Worm (Caenorhabditis elegans) whole organism, late embryonic: ENCODE measurements around the gene AH10.2.
A peak's percentile ranks its signal among the peaks of the same experiment; 100 is the strongest.

Experiments
- C08G9.2 ChIP-seq: sonication (generic microtip); optimal IDR thresholded peaks from 2 replicates; lab custom pipeline; 2016; ENCODE audit warnings: mild to moderate bottlenecking, missing genetic modification characterization, moderate library complexity, missing compliant biosample characterization
- C38D4.7 ChIP-seq: fragments of 200-800 bp; sonication (Bioruptor generic); optimal IDR thresholded peaks from 2 replicates; lab custom pipeline; 2018; ENCODE audit warnings: mild to moderate bottlenecking, missing genetic modification characterization, moderate library complexity, missing compliant biosample characterization
- F13H6.1 ChIP-seq: sonication (generic microtip); optimal IDR thresholded peaks from 2 replicates; lab custom pipeline; 2016; ENCODE audit warnings: missing genetic modification characterization, missing compliant biosample characterization
- K09A11.1 ChIP-seq: sonication (generic microtip); optimal IDR thresholded peaks from 2 replicates; lab custom pipeline; 2017; ENCODE audit warnings: antibody characterized with exemption, mild to moderate bottlenecking, missing genetic modification characterization, missing compliant biosample characterization; ENCODE audit not compliant: insufficient read depth
- Y22D7AL.16 ChIP-seq: sonication (generic microtip); optimal IDR thresholded peaks from 2 replicates; lab custom pipeline; 2016; ENCODE audit warnings: missing genetic modification characterization, missing compliant biosample characterization
- ahr-1 ChIP-seq: sonication (generic microtip); optimal IDR thresholded peaks from 2 replicates; lab custom pipeline; 2016; ENCODE audit warnings: missing genetic modification characterization, missing compliant biosample characterization
- ama-1 ChIP-seq: fragments of 150-350 bp; optimal IDR thresholded peaks from 2 replicates; lab custom pipeline; 2014
- ceh-18 ChIP-seq: sonication (generic microtip); optimal IDR thresholded peaks from 2 replicates; lab custom pipeline; 2016; ENCODE audit warnings: missing genetic modification characterization, missing compliant biosample characterization
- ceh-19 ChIP-seq: fragments of 200-800 bp; sonication (Bioruptor generic); optimal IDR thresholded peaks from 2 replicates; lab custom pipeline; 2018; ENCODE audit warnings: mild to moderate bottlenecking, missing genetic modification characterization, missing compliant biosample characterization
- ceh-2 ChIP-seq: sonication (generic microtip); optimal IDR thresholded peaks from 2 replicates; lab custom pipeline; 2016; ENCODE audit warnings: missing genotype, missing genetic modification characterization, missing compliant biosample characterization
- ceh-22 ChIP-seq: sonication (generic microtip); optimal IDR thresholded peaks from 2 replicates; lab custom pipeline; 2017; ENCODE audit warnings: missing biosample characterization, missing genetic modification characterization
- ceh-24 ChIP-seq: sonication (generic microtip); optimal IDR thresholded peaks from 2 replicates; lab custom pipeline; 2016; ENCODE audit warnings: mild to moderate bottlenecking, missing genetic modification characterization, missing compliant biosample characterization
- ceh-30 ChIP-seq: fragments of 150-350 bp; optimal IDR thresholded peaks from 2 replicates; lab custom pipeline; 2014; ENCODE audit warnings: missing biosample characterization, missing genetic modification characterization
- ceh-31 ChIP-seq: sonication (generic microtip); optimal IDR thresholded peaks from 2 replicates; lab custom pipeline; 2016; ENCODE audit warnings: missing genetic modification characterization, missing compliant biosample characterization
- ceh-6 ChIP-seq: fragments of 200-800 bp; sonication (Bioruptor generic); optimal IDR thresholded peaks from 2 replicates; lab custom pipeline; 2018; ENCODE audit warnings: mild to moderate bottlenecking, missing genetic modification characterization, missing compliant biosample characterization
- ceh-9 ChIP-seq: sonication (generic microtip); optimal IDR thresholded peaks from 2 replicates; lab custom pipeline; 2016; ENCODE audit warnings: mild to moderate bottlenecking, missing genetic modification characterization, inconsistent platforms, missing compliant biosample characterization
- che-1 ChIP-seq: sonication (generic microtip); optimal IDR thresholded peaks from 2 replicates; lab custom pipeline; 2016; ENCODE audit warnings: mild to moderate bottlenecking, missing genetic modification characterization, missing compliant biosample characterization
- elt-2 ChIP-seq: sonication (generic microtip); optimal IDR thresholded peaks from 2 replicates; lab custom pipeline; 2016; ENCODE audit warnings: missing genetic modification reagents, missing genetic modification characterization, missing compliant biosample characterization
- ets-4 ChIP-seq: sonication (generic microtip); optimal IDR thresholded peaks from 2 replicates; lab custom pipeline; 2016; ENCODE audit warnings: missing genetic modification characterization, missing compliant biosample characterization
- eyg-1 ChIP-seq: sonication (generic microtip); optimal IDR thresholded peaks from 2 replicates; lab custom pipeline; 2016; ENCODE audit warnings: missing genotype, missing genetic modification characterization, missing compliant biosample characterization
- fkh-10 ChIP-seq: fragments of 150-350 bp; optimal IDR thresholded peaks from 2 replicates; lab custom pipeline; 2014; ENCODE audit warnings: missing biosample characterization, missing genetic modification reagents, missing genetic modification characterization
- fkh-6 ChIP-seq: sonication (generic microtip); optimal IDR thresholded peaks from 2 replicates; lab custom pipeline; 2016; ENCODE audit warnings: missing genetic modification characterization, missing compliant biosample characterization
- gmeb-2 ChIP-seq: sonication (generic microtip); optimal IDR thresholded peaks from 2 replicates; lab custom pipeline; 2016; ENCODE audit warnings: missing genetic modification characterization, inconsistent platforms, missing compliant biosample characterization
- hlh-13 ChIP-seq: fragments of 200-800 bp; sonication (Bioruptor generic); optimal IDR thresholded peaks from 2 replicates; lab custom pipeline; 2018; ENCODE audit warnings: mild to moderate bottlenecking, missing genetic modification characterization, missing compliant biosample characterization
- hlh-15 ChIP-seq: sonication (generic microtip); optimal IDR thresholded peaks from 2 replicates; lab custom pipeline; 2016; ENCODE audit warnings: missing genetic modification characterization, missing compliant biosample characterization
- hlh-6 ChIP-seq: sonication (generic microtip); optimal IDR thresholded peaks from 2 replicates; lab custom pipeline; 2016; ENCODE audit warnings: missing genotype, missing genetic modification characterization, missing compliant biosample characterization
- madf-2 ChIP-seq: sonication (generic microtip); optimal IDR thresholded peaks from 2 replicates; lab custom pipeline; 2017; ENCODE audit warnings: missing genetic modification characterization, missing compliant biosample characterization
- nhr-11 ChIP-seq: fragments of 150-350 bp; optimal IDR thresholded peaks from 2 replicates; lab custom pipeline; 2014; ENCODE audit warnings: missing biosample characterization, missing genetic modification characterization
- npax-4 ChIP-seq: sonication (generic microtip); optimal IDR thresholded peaks from 2 replicates; lab custom pipeline; 2016; ENCODE audit warnings: missing genetic modification characterization, missing compliant biosample characterization
- pag-3 ChIP-seq: sonication (generic microtip); optimal IDR thresholded peaks from 2 replicates; lab custom pipeline; 2016; ENCODE audit warnings: missing compliant biosample characterization, missing genetic modification characterization, borderline replicate concordance
- pax-1 ChIP-seq: fragments of 150-350 bp; optimal IDR thresholded peaks from 2 replicates; lab custom pipeline; 2014; ENCODE audit warnings: missing biosample characterization, missing genetic modification characterization
- pha-2 ChIP-seq: sonication (generic microtip); optimal IDR thresholded peaks from 2 replicates; lab custom pipeline; 2017; ENCODE audit warnings: mild to moderate bottlenecking, missing genetic modification characterization, missing compliant biosample characterization
- pha-4 ChIP-seq: fragments of 150-350 bp; optimal IDR thresholded peaks from 2 replicates; lab custom pipeline; 2018; ENCODE audit warnings: missing biosample characterization, missing genetic modification reagents, missing genetic modification characterization
- pros-1 ChIP-seq: fragments of 150-350 bp; optimal IDR thresholded peaks from 2 replicates; lab custom pipeline; 2014; ENCODE audit warnings: missing biosample characterization, missing genetic modification reagents, missing genetic modification characterization
- sdc-2 ChIP-seq: sonication (generic microtip); optimal IDR thresholded peaks from 2 replicates; lab custom pipeline; 2016; ENCODE audit warnings: missing genotype, missing genetic modification characterization, missing compliant biosample characterization
- sox-2 ChIP-seq: fragments of 200-800 bp; sonication (Bioruptor generic); IDR thresholded peaks from 2 replicates; pipeline ENCODE4 v1.3.6; 2022; ENCODE audit warnings: missing genetic modification reagents, missing genetic modification characterization, missing compliant biosample characterization
- sox-4 ChIP-seq: sonication (generic microtip); optimal IDR thresholded peaks from 2 replicates; lab custom pipeline; 2017; ENCODE audit warnings: mild to moderate bottlenecking, missing genetic modification characterization, inconsistent platforms, missing compliant biosample characterization
- tbx-2 ChIP-seq: sonication (generic microtip); optimal IDR thresholded peaks from 2 replicates; lab custom pipeline; 2016; ENCODE audit warnings: missing genetic modification characterization, missing compliant biosample characterization
- ttx-3 ChIP-seq: sonication (generic microtip); optimal IDR thresholded peaks from 2 replicates; lab custom pipeline; 2016; ENCODE audit warnings: missing genetic modification reagents, missing genetic modification characterization, missing compliant biosample characterization
- unc-3 ChIP-seq, 2 experiments: fragments of 200-800 bp in 1 of 2; sonication (Bioruptor generic) in 1 of 2; sonication (generic microtip) in 1 of 2; conservative IDR thresholded peaks in 1 of 2; optimal IDR thresholded peaks in 1 of 2; 2 replicates each; pipeline versions ENCODE4 v1.3.6 to Lab custom; 2016 to 2022; ENCODE audit warnings: missing compliant biosample characterization in 2 of 2, missing genetic modification characterization in 2 of 2, missing genetic modification reagents in 1 of 2
- unc-55 ChIP-seq: sonication (generic microtip); optimal IDR thresholded peaks from 2 replicates; lab custom pipeline; 2017; ENCODE audit warnings: missing biosample characterization, missing genetic modification reagents, missing genetic modification characterization
- unc-86 ChIP-seq: sonication (generic microtip); optimal IDR thresholded peaks from 2 replicates; lab custom pipeline; 2016; ENCODE audit warnings: missing genetic modification characterization, missing compliant biosample characterization
- zip-5 ChIP-seq: sonication (generic microtip); optimal IDR thresholded peaks from 2 replicates; lab custom pipeline; 2016; ENCODE audit warnings: missing genetic modification characterization, missing compliant biosample characterization
- ztf-16 ChIP-seq: sonication (generic microtip); optimal IDR thresholded peaks from 2 replicates; lab custom pipeline; 2017; ENCODE audit warnings: missing genetic modification characterization, missing compliant biosample characterization

Gene AH10.2

DNA sequence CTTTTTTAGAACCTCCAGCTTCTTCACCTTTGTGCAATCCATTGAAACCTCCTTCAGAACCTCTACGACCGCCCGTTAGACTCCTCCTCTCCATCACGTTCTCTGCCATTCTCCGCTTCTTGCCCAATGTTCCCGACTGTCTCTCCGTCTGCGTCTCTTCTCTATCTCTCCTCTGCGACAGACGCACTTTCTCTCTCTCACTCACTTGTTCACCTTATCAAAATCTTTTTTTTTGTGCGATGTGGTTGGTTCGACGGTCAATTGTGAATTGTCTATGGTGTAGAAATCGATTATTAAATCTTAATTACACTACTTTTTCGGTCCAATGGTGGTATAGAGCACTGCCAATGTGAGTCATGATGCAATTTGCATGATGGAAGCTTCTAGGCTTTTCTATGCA is 36.9 kb downstream of the AH10.2 start, which contains the start of gene atfs-1 (continued):
- TF ChIP-seq hlh-13 (GFP tag; lab: Kevin White, UChicago): no peak
- TF ChIP-seq ama-1 (lab: Kevin White, UChicago): no peak
- no peak for TF ChIP-seq zip-5 (tag; lab: Kevin White, UChicago)
- TF ChIP-seq gmeb-2 (tag; lab: Kevin White, UChicago): no peak
- TF ChIP-seq unc-3 (GFP tag; conservative IDR thresholded peaks at IDR 0.05; lab: Robert Waterston, UW): no peak
- no peak for TF ChIP-seq unc-3 (tag; optimal IDR thresholded peaks at IDR 0.05; lab: Kevin White, UChicago)
- TF ChIP-seq eyg-1 (tag; lab: Kevin White, UChicago): no peak
- no peak for TF ChIP-seq pros-1 (tag; lab: Kevin White, UChicago)
- no peak for TF ChIP-seq pha-2
- TF ChIP-seq sdc-2: no peak
- TF ChIP-seq sox-2: no peak
- TF ChIP-seq che-1 (tag; lab: Kevin White, UChicago): no peak
- no peak for TF ChIP-seq ttx-3 (tag; lab: Kevin White, UChicago)
- TF ChIP-seq C38D4.7 (GFP tag; lab: Kevin White, UChicago): no peak
- no peak for TF ChIP-seq ceh-2
- no peak for TF ChIP-seq Y22D7AL.16
- TF ChIP-seq fkh-6: no peak
- TF ChIP-seq ceh-30 (tag; lab: Kevin White, UChicago): no peak
- no peak for TF ChIP-seq hlh-6 (tag; lab: Kevin White, UChicago)
- no peak for TF ChIP-seq K09A11.1 (tag; lab: Kevin White, UChicago)
- TF ChIP-seq tbx-2: peak; percentile 44
- TF ChIP-seq ceh-9 (tag; lab: Kevin White, UChicago): no peak
- TF ChIP-seq unc-55 (GFP tag; lab: Kevin White, UChicago): peak; percentile 55
- TF ChIP-seq madf-2 (tag; lab: Kevin White, UChicago): no peak
- TF ChIP-seq ceh-24 (tag; lab: Kevin White, UChicago): no peak
- no peak for TF ChIP-seq ceh-19 (GFP tag; lab: Kevin White, UChicago)
- peak; percentile 54 for TF ChIP-seq ceh-31 (tag; lab: Kevin White, UChicago)
- peak; percentile 53 for TF ChIP-seq ceh-18 (tag; lab: Kevin White, UChicago)
- no peak for TF ChIP-seq ets-4
- no peak for TF ChIP-seq pax-1 (tag; lab: Kevin White, UChicago)
- no peak for TF ChIP-seq ceh-22 (tag; lab: Kevin White, UChicago)
- no peak for TF ChIP-seq nhr-11 (tag; lab: Kevin White, UChicago)
- TF ChIP-seq F13H6.1 (tag; lab: Kevin White, UChicago): no peak
- no peak for TF ChIP-seq pha-4 (tag; lab: Kevin White, UChicago)
- no peak for TF ChIP-seq npax-4 (tag; lab: Kevin White, UChicago)
- no peak for TF ChIP-seq ahr-1 (tag; lab: Kevin White, UChicago)
- TF ChIP-seq ztf-16 (tag; lab: Kevin White, UChicago): no peak
- TF ChIP-seq pag-3 (tag; lab: Kevin White, UChicago): no peak
- TF ChIP-seq fkh-10: no peak
- no peak for TF ChIP-seq ceh-6 (GFP tag; lab: Kevin White, UChicago)
- no peak for TF ChIP-seq unc-86 (tag; lab: Kevin White, UChicago)
- TF ChIP-seq sox-4 (tag; lab: Kevin White, UChicago): no peak
- TF ChIP-seq C08G9.2 (tag; lab: Kevin White, UChicago): no peak

DNA sequence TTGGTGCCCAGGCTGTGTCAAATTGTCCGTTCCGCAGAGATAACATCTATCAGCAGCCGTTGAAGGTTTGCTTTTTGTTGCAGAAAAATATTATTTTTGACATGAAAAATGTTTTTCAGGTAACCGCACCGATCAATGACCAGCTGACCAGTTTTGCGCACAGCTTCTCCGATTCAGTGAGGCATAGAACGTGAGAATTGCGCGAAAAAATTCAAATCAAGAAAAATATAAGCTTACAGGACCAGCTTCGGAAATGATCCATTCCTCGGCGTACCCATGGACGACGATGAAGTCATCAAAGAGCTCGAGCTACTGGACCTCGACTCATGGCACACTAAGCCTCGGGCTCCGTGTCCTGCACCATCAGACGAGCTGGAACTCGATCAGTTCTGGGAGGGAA is 37.9 kb downstream of the AH10.2 start:
- TF ChIP-seq tbx-2 (no peak), elt-2 (no peak), ceh-2 (no peak), sox-2 (no peak), hlh-15 (tag; lab: Kevin White, UChicago) (no peak), ceh-24 (tag; lab: Kevin White, UChicago) (no peak)
